Comparison of ENCODE assay signal across 6 fruit fly cellular contexts in the genomic region with DNA sequence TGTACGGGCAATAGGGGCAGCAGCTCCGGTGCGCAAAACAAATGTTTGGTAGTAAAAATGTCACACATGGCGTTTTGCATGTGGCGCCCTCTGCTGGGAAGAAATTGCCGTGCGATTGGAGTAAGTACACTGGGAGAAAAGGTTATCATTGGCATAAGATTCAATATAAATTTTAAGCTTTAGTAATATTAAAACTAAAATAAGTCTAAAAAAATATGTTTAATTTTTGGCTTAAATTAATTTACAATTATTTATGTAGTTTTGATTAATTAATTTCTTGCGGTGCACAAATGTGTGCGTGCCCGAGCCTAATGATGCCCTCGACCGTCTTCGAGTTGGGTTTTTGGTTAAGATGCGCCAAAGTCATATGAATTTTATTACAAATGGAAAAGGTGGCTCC.
TF ChIP-seq lines count a peak whose summit lies in the region.

No protein-coding gene starts in this region.

- TF ChIP-seq CTCF in S2 (optimal IDR thresholded peaks at IDR 0.05; lab: Kevin White, UChicago): peak; percentile 43 to 73
- TF ChIP-seq CTCF in whole organism, embryonic (GFP tag; optimal IDR thresholded peaks at IDR 0.05; lab: Kevin White, UChicago): peak; percentile 87

TF ChIP-seq in whole organism, adult, 20 proteins besides CTCF, POLR2A, EP300 and RAD21:
- TF ChIP-seq tj (GFP tag; optimal IDR thresholded peaks at IDR 0.05; lab: Kevin White, UChicago): no peak
- TF ChIP-seq CG14711 (tag; optimal IDR thresholded peaks at IDR 0.05; lab: Kevin White, UChicago): no peak
- no peak for TF ChIP-seq Crg-1 (GFP tag; optimal IDR thresholded peaks at IDR 0.05; lab: Kevin White, UChicago)
- TF ChIP-seq Hr96 (GFP tag; optimal IDR thresholded peaks at IDR 0.05; lab: Kevin White, UChicago): no peak
- TF ChIP-seq kay (GFP tag; lab: Kevin White, UChicago; ENCODE audit: borderline replicate concordance): peak; percentile 26
- TF ChIP-seq CG7101 (tag; optimal IDR thresholded peaks at IDR 0.05; lab: Kevin White, UChicago): no peak

TF ChIP-seq in whole organism, embryonic, 481 proteins besides CTCF, POLR2A, EP300 and RAD21 (continues in another document):
- TF ChIP-seq Hey (tag; optimal IDR thresholded peaks at IDR 0.05; lab: Kevin White, UChicago): no peak
- TF ChIP-seq bowl (GFP tag; IDR thresholded peaks at IDR 0.05; lab: Robert Waterston, UW): no peak
- peak; percentile 73; the same call in 1 of the 2 replicates for TF ChIP-seq stc (GFP tag; IDR thresholded peaks at IDR 0.05; lab: Robert Waterston, UW)
- peak; percentile 50 for TF ChIP-seq wor (GFP tag; IDR thresholded peaks at IDR 0.05; lab: Robert Waterston, UW)
- TF ChIP-seq Sry-β (GFP tag; optimal IDR thresholded peaks at IDR 0.05; lab: Kevin White, UChicago): no peak
- TF ChIP-seq CG17612 (GFP tag; IDR thresholded peaks at IDR 0.05; lab: Robert Waterston, UW): no peak
- TF ChIP-seq tin (GFP tag; optimal IDR thresholded peaks at IDR 0.05; lab: Kevin White, UChicago): peak; percentile 63
- peak; percentile 78 for TF ChIP-seq lmd (GFP tag; IDR thresholded peaks at IDR 0.05; lab: Robert Waterston, UW)
- TF ChIP-seq sc (optimal IDR thresholded peaks at IDR 0.05; lab: Kevin White, UChicago): no peak
- TF ChIP-seq sc (GFP tag; optimal IDR thresholded peaks at IDR 0.05; lab: Kevin White, UChicago): no peak
- TF ChIP-seq CG6791 (GFP tag; IDR thresholded peaks at IDR 0.05; lab: Robert Waterston, UW; ENCODE audit: partially characterized antibody): no peak
- TF ChIP-seq dmrt11E (tag; optimal IDR thresholded peaks at IDR 0.05; lab: Kevin White, UChicago): peak; percentile 74
- no peak for TF ChIP-seq toy (GFP tag; IDR thresholded peaks at IDR 0.05; lab: Robert Waterston, UW)
- TF ChIP-seq knrl (GFP tag; IDR thresholded peaks at IDR 0.05; lab: Robert Waterston, UW; ENCODE audit: partially characterized antibody): no peak
- TF ChIP-seq BtbVII (GFP tag; optimal IDR thresholded peaks at IDR 0.05; lab: Kevin White, UChicago): peak; percentile 5
- no peak for TF ChIP-seq pho (GFP tag; optimal IDR thresholded peaks at IDR 0.05; lab: Kevin White, UChicago)
- no peak for TF ChIP-seq fru (optimal IDR thresholded peaks at IDR 0.05; lab: Kevin White, UChicago)
- peak; percentile 58 for TF ChIP-seq Fer1 (GFP tag; optimal IDR thresholded peaks at IDR 0.05; lab: Kevin White, UChicago)
- TF ChIP-seq CG10462 (GFP tag; optimal IDR thresholded peaks at IDR 0.05; lab: Kevin White, UChicago): no peak
- no peak for TF ChIP-seq HmgD (GFP tag; optimal IDR thresholded peaks at IDR 0.05; lab: Kevin White, UChicago)

TF ChIP-seq in whole organism, prepupa, 60 proteins besides CTCF, POLR2A, EP300 and RAD21 (continues in another document):
- TF ChIP-seq CG9139 (GFP tag; optimal IDR thresholded peaks at IDR 0.05; lab: Kevin White, UChicago) (no peak), Met (GFP tag; optimal IDR thresholded peaks at IDR 0.05; lab: Kevin White, UChicago) (peak; percentile 8), Hr4 (GFP tag; optimal IDR thresholded peaks at IDR 0.05; lab: Kevin White, UChicago) (peak; percentile 42), CG8632 (GFP tag; optimal IDR thresholded peaks at IDR 0.05; lab: Kevin White, UChicago) (no peak), Sox15 (GFP tag; optimal IDR thresholded peaks at IDR 0.05; lab: Kevin White, UChicago) (no peak), Eip78C (GFP tag; lab: Kevin White, UChicago) (peak; percentile 81), dsx (GFP tag; optimal IDR thresholded peaks at IDR 0.05; lab: Kevin White, UChicago; ENCODE audit: poor library complexity, severe bottlenecking) (no peak), CG3032 (tag; optimal IDR thresholded peaks at IDR 0.05; lab: Kevin White, UChicago) (peak; percentile 0), Gug (GFP tag; IDR thresholded peaks at IDR 0.05; lab: Robert Waterston, UW) (0 out of 2 replicates have a peak, but pooled peaks have one; percentile 16), eg (GFP tag; IDR thresholded peaks at IDR 0.05; lab: Robert Waterston, UW) (0 out of 3 replicates have a peak, but pooled peaks have one; percentile 30), Eip93F (GFP tag; optimal IDR thresholded peaks at IDR 0.05; lab: Kevin White, UChicago) (no peak), CG6276 (GFP tag; optimal IDR thresholded peaks at IDR 0.05; lab: Kevin White, UChicago) (no peak), cyc (GFP tag; optimal IDR thresholded peaks at IDR 0.05; lab: Kevin White, UChicago) (peak; percentile 16), vri (GFP tag; optimal IDR thresholded peaks at IDR 0.05; lab: Kevin White, UChicago) (no peak), Smox (GFP tag; optimal IDR thresholded peaks at IDR 0.05; lab: Kevin White, UChicago) (peak; percentile 29), esn (GFP tag; optimal IDR thresholded peaks at IDR 0.05; lab: Kevin White, UChicago) (no peak), CG6854 (GFP tag; optimal IDR thresholded peaks at IDR 0.05; lab: Kevin White, UChicago) (no peak), fkh (GFP tag; optimal IDR thresholded peaks at IDR 0.05; lab: Kevin White, UChicago) (no peak), fd59A (GFP tag; optimal IDR thresholded peaks at IDR 0.05; lab: Kevin White, UChicago) (no peak), CG16779 (tag; optimal IDR thresholded peaks at IDR 0.05; lab: Kevin White, UChicago) (no peak), CG7368 (GFP tag; optimal IDR thresholded peaks at IDR 0.05; lab: Kevin White, UChicago) (no peak)

TF ChIP-seq in whole organism, pupa, 21 proteins besides CTCF, POLR2A, EP300 and RAD21:
- TF ChIP-seq fd96Ca (GFP tag; IDR thresholded peaks at IDR 0.05; lab: Robert Waterston, UW) (0 out of 3 replicates have a peak, but pooled peaks have one; percentile 40), CG9948 (tag; optimal IDR thresholded peaks at IDR 0.05; lab: Kevin White, UChicago) (peak; percentile 14), CG17806 (tag; optimal IDR thresholded peaks at IDR 0.05; lab: Kevin White, UChicago) (peak; percentile 22), Pif1A (GFP tag; optimal IDR thresholded peaks at IDR 0.05; lab: Kevin White, UChicago) (peak; percentile 13), CG32121 (GFP tag; IDR thresholded peaks at IDR 0.05; lab: Robert Waterston, UW) (no peak), CG14655 (GFP tag; optimal IDR thresholded peaks at IDR 0.05; lab: Kevin White, UChicago) (peak; percentile 28), CG8301 (tag; optimal IDR thresholded peaks at IDR 0.05; lab: Kevin White, UChicago) (peak; percentile 10), Snoo (tag; optimal IDR thresholded peaks at IDR 0.05; lab: Kevin White, UChicago) (no peak), CG8159 (tag; optimal IDR thresholded peaks at IDR 0.05; lab: Kevin White, UChicago) (peak; percentile 33), CG4496 (GFP tag; IDR thresholded peaks at IDR 0.05; lab: Robert Waterston, UW) (no peak), CG15710 (tag; optimal IDR thresholded peaks at IDR 0.05; lab: Kevin White, UChicago) (peak; percentile 9)

TF ChIP-seq in whole organism, wandering third instar larva, 38 proteins besides CTCF, POLR2A, EP300 and RAD21:
- TF ChIP-seq Hr78 (GFP tag; optimal IDR thresholded peaks at IDR 0.05; lab: Kevin White, UChicago) (no peak), sv (GFP tag; optimal IDR thresholded peaks at IDR 0.05; lab: Kevin White, UChicago) (peak; percentile 41), HLH106 (tag; optimal IDR thresholded peaks at IDR 0.05; lab: Kevin White, UChicago) (peak; percentile 12)
